Worm (Caenorhabditis elegans) whole organism, L2 larva: ENCODE results near the gene cab-1.

ENCODE experiments used
- dmd-4 ChIP-seq: sonication (generic microtip); optimal IDR thresholded peaks from 2 replicates; lab custom pipeline; 2017; ENCODE audit warnings: missing biosample characterization, missing genetic modification characterization
- egl-27 ChIP-seq: sonication (generic microtip); optimal IDR thresholded peaks from 3 replicates; lab custom pipeline; 2017; ENCODE audit warnings: missing biosample characterization, missing genetic modification reagents, missing genetic modification characterization
- mbf-1 ChIP-seq: sonication (generic microtip); optimal IDR thresholded peaks from 2 replicates; lab custom pipeline; 2017; ENCODE audit warnings: missing biosample characterization, missing genetic modification characterization
- nhr-11 ChIP-seq: fragments of 150-350 bp; optimal IDR thresholded peaks from 2 replicates; lab custom pipeline; 2014; ENCODE audit warnings: missing biosample characterization, missing genetic modification characterization
- nhr-6 ChIP-seq: fragments of 150-350 bp; optimal IDR thresholded peaks from 2 replicates; lab custom pipeline; 2014; ENCODE audit warnings: missing biosample characterization, missing genetic modification characterization
- peb-1 ChIP-seq: fragments of 150-350 bp; optimal IDR thresholded peaks from 2 replicates; lab custom pipeline; 2014; ENCODE audit warnings: missing biosample characterization, missing genetic modification characterization
- sma-9 ChIP-seq, 2 experiments: fragments of 150-350 bp in 1 of 2; sonication (generic microtip) in 1 of 2; optimal IDR thresholded peaks; 2 replicates each; lab custom pipeline; 2014 to 2016; ENCODE audit warnings: missing genetic modification characterization in 2 of 2, mild to moderate bottlenecking in 1 of 2, missing biosample characterization in 1 of 2, missing compliant biosample characterization in 1 of 2, missing genetic modification reagents in 1 of 2, moderate library complexity in 1 of 2
- unc-62 ChIP-seq: fragments of 150-350 bp; optimal IDR thresholded peaks from 2 replicates; lab custom pipeline; 2014; ENCODE audit warnings: missing biosample characterization, missing genetic modification reagents, missing genetic modification characterization

DNA sequence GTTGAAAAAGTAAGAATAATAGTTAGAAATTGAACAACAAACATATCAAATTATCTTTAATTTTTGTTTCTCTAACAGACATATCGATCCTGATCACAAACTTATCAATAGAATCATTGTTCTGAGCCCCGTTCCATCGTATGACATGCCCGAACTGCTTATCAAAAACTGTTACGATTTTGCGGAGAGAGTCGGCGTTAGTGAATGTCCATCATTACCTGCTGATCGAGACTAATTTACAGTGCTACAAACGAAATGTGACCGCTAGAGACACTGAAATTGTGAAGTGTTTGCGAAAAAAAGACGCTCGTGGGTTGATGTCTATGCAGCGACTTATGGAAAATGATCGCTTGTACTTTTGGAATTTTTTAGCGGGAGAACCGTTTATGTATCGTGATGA is 30.2 kb upstream of the cab-1 start:
- TF ChIP-seq egl-27: no peak
- no peak for TF ChIP-seq unc-62 (GFP tag; lab: Kevin White, UChicago)
- no peak for TF ChIP-seq dmd-4 (tag; lab: Kevin White, UChicago)
- no peak for TF ChIP-seq sma-9 (GFP tag; optimal IDR thresholded peaks at IDR 0.05; lab: Kevin White, UChicago)
- TF ChIP-seq sma-9 (tag; optimal IDR thresholded peaks at IDR 0.05; lab: Kevin White, UChicago): no peak
- TF ChIP-seq nhr-11 (tag; lab: Kevin White, UChicago): no peak
- no peak for TF ChIP-seq peb-1 (tag; lab: Kevin White, UChicago)
- no peak for TF ChIP-seq nhr-6 (tag; lab: Kevin White, UChicago)
- TF ChIP-seq mbf-1 (tag; lab: Kevin White, UChicago): no peak
